Worm (Caenorhabditis elegans): ENCODE measurements around the gene B0035.22.

DNA sequence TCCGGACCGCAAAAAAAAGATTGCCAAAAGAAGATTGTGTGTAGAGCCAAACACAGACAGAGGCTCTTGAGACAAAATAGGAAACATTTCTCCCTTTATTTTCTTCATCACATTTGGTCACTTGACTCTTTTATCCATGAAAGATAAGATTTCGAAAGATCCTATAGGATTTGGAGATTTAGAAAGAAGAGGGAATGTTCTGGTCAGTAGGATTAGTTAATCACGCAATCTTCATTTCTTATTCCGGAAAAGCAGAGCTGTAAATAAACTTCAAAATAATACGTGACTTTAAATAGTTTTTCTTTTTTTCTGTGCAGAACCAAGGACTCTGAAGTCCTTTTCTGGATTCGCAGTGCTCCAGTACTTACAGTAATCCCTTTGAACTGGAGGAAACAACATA lies 32.3 kb downstream of the B0035.22 start:
- no peak for TF ChIP-seq ceh-88 (GFP tag; IDR thresholded peaks at IDR 0.05)
- no peak for TF ChIP-seq ceh-82 (tag; optimal IDR thresholded peaks at IDR 0.05)
- no peak for TF ChIP-seq fos-1 (tag; optimal IDR thresholded peaks at IDR 0.05)
- no peak for TF ChIP-seq lin-15B (tag; optimal IDR thresholded peaks at IDR 0.05)
- no peak for TF ChIP-seq sup-37 (GFP tag; optimal IDR thresholded peaks at IDR 0.05)
- no peak for TF ChIP-seq zip-4 (GFP tag; optimal IDR thresholded peaks at IDR 0.05)
- TF ChIP-seq lin-35 (GFP tag; optimal IDR thresholded peaks at IDR 0.05), result no peak

Measured in whole organism, L1 larva.